Worm (Caenorhabditis elegans): Measurements from ENCODE around the gene C04C3.9.

C04C3.9 gene

DNA sequence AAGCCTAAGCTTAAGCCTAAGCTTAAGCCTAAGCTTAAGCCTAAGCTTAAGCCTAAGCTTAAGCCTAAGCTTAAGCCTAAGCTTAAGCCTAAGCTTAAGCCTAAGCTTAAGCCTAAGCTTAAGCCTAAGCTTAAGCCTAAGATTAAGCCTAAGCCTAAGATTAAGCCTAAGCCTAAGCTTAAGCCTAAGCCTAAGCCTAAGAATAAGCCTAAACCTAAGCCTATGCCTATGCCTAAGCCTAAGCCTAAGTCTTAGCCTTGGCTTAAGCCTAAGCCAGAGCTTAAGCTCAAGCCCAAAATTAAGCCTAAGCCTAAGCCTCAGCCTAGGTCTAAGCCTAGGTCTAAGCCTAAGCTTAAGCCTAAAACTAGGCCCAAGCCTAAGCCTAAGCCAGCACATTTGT is 27.1 kb upstream of the C04C3.9 start:
- TF ChIP-seq ham-2 (GFP tag; optimal IDR thresholded peaks at IDR 0.05): peak; percentile 71

DNA sequence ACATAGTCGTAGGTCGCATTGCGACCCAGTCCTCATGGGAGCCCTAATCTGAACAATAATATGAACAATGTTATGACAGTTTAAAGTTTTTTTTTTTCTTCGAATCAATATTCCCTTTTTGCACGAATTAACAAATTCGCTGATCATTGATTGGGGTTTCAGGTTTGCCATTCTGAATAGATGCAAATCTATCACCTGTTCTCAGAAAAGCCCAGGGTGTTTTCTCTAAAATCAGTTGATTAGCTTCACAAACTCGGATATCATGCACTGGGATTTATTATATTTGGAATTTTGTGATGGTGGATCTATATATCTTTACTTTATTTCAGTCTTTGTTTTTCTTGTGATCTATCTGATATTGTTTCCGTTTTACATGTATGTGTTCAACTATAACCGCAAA is 25.0 kb upstream of the C04C3.9 start, which contains the start of gene srz-23:
Gene srz-23, plus strand, starts transcription at position 263 of the 400 bp plus-strand sequence.
- TF ChIP-seq flh-1 (GFP tag; optimal IDR thresholded peaks at IDR 0.05) (no peak), elt-3 (tag; optimal IDR thresholded peaks at IDR 0.05) (no peak), pha-4 (tag; optimal IDR thresholded peaks at IDR 0.05) (no peak), M03D4.4 (tag; optimal IDR thresholded peaks at IDR 0.05) (no peak)

DNA sequence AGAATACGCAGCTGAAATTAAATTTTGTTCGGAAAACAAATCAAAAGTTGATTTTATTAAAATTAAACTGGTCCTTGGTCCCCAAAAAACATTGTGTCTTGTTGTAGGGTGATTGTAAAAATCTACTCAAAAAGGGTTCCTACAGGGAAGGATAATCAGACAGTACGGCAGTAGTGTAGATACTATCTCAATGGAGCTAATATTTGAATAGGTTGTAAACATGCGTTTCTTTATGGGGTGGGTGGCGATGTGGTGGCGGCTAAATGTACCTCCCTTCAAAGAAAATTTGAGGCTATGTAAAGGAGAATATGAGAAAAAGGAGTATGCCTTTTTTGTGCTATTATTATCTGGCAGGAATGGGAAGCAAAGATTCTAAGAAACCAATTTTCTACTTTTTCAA is 24.2 kb upstream of the C04C3.9 start:
- TF ChIP-seq bed-3 (GFP tag; optimal IDR thresholded peaks at IDR 0.05): no peak
- TF ChIP-seq mls-2 (tag; optimal IDR thresholded peaks at IDR 0.05): no peak
- TF ChIP-seq unc-62 (GFP tag; optimal IDR thresholded peaks at IDR 0.05): no peak
- TF ChIP-seq elt-3 (tag; optimal IDR thresholded peaks at IDR 0.05): no peak
- no peak for TF ChIP-seq sptf-1 (tag; optimal IDR thresholded peaks at IDR 0.05)
- TF ChIP-seq mab-5 (tag; optimal IDR thresholded peaks at IDR 0.05): no peak

DNA sequence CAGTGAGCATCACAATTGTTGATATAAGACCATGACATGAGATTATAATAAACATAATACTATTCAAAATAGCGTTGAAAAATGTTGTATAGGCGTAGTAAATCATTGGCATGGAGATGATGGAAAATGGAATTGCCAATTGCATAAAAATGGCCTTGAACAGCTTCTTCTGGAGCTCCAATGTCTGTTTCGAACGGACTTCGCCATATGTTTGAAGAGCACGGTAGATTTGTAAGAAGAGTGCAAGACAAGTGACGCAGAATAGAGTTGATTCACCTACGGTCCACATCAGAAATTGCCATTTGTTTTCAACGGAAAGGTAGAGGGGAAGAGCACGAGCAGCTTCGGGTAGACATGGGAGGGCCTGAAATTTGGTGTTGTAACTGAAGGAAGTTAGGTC is 19.0 kb upstream of the C04C3.9 start:
- TF ChIP-seq lin-13 (tag; optimal IDR thresholded peaks at IDR 0.05) (no peak), mep-1 (tag; optimal IDR thresholded peaks at IDR 0.05) (no peak), mls-2 (tag; optimal IDR thresholded peaks at IDR 0.05) (no peak), nhr-2 (tag; optimal IDR thresholded peaks at IDR 0.05) (no peak), unc-39 (tag; optimal IDR thresholded peaks at IDR 0.05) (no peak), nhr-28 (tag; optimal IDR thresholded peaks at IDR 0.05) (no peak), ham-2 (GFP tag; optimal IDR thresholded peaks at IDR 0.05) (no peak), elt-1 (tag; optimal IDR thresholded peaks at IDR 0.05; ENCODE audit: borderline replicate concordance, insufficient read depth) (no peak), hlh-1 (tag; optimal IDR thresholded peaks at IDR 0.05) (no peak)

DNA sequence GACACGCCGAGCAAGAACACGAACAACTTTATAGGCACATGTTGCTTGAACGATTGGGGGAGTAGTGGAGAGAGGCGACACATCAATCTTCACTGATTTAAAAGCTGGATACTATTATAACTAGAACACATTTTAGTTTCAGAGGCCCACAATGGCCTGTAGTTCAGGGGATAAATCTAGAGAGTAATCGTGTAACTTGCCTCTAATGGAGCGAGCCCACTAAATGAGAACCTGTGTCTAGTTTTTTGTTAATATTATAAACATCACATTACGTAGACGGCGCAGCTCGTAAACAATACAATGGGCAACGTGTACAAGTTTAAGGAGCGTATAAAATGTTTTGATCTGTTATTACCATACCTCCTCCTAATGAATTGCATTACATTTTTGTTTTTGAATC is 16.3 kb upstream of the C04C3.9 start, which contains the start of gene F58E2.5:
Gene F58E2.5, plus strand, starts transcription at position 301 of the 400 bp plus-strand sequence.
- TF ChIP-seq nhr-28 (tag; optimal IDR thresholded peaks at IDR 0.05): no peak
- TF ChIP-seq sptf-1 (tag; optimal IDR thresholded peaks at IDR 0.05): no peak
- TF ChIP-seq elt-1 (tag; optimal IDR thresholded peaks at IDR 0.05; ENCODE audit: borderline replicate concordance, insufficient read depth): no peak
- no peak for TF ChIP-seq ceh-83 (GFP tag; optimal IDR thresholded peaks at IDR 0.05)
- no peak for TF ChIP-seq ceh-39 (tag; optimal IDR thresholded peaks at IDR 0.05)
- TF ChIP-seq pha-4 (tag; optimal IDR thresholded peaks at IDR 0.05): no peak
- no peak for TF ChIP-seq mab-5 (tag; optimal IDR thresholded peaks at IDR 0.05)
- no peak for TF ChIP-seq unc-39 (tag; optimal IDR thresholded peaks at IDR 0.05)
- TF ChIP-seq flh-1 (GFP tag; optimal IDR thresholded peaks at IDR 0.05): no peak
- no peak for TF ChIP-seq M03D4.4 (tag; optimal IDR thresholded peaks at IDR 0.05)
- no peak for TF ChIP-seq elt-3 (tag; optimal IDR thresholded peaks at IDR 0.05)
- TF ChIP-seq nhr-237 (tag; optimal IDR thresholded peaks at IDR 0.05): no peak
- TF ChIP-seq nhr-2 (tag; optimal IDR thresholded peaks at IDR 0.05): no peak
- TF ChIP-seq zip-8 (tag; optimal IDR thresholded peaks at IDR 0.05): no peak
- TF ChIP-seq blmp-1 (tag; optimal IDR thresholded peaks at IDR 0.05): no peak
- no peak for TF ChIP-seq cnd-1 (tag; optimal IDR thresholded peaks at IDR 0.05)

DNA sequence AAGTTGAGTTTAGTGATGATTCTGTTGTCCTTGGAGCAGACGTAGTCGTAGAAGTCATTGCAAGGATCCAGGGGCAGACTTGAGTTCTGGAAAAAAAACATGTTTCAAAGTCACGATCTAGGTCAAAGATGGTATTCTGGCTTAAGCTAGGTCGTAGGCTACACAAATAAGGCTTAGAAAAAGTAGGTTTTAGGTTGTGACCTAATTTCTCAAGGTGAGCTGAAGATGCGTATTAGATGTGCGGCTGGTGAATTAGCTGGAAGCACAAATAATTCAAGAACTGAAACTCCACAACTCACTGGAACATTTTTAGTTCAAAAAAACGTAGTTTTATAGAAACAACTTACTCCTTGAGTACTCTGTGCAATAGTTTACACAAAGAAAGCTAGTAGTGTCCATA is 15.8 kb upstream of the C04C3.9 start, which contains the start of gene F09D12.2:
Gene F09D12.2, minus strand, starts transcription at position 101 of the 400 bp plus-strand sequence.
- TF ChIP-seq mep-1 (tag; optimal IDR thresholded peaks at IDR 0.05) (no peak), ces-1 (GFP tag; optimal IDR thresholded peaks at IDR 0.05) (no peak), zip-8 (tag; optimal IDR thresholded peaks at IDR 0.05) (no peak), lsy-2 (tag; optimal IDR thresholded peaks at IDR 0.05) (no peak), blmp-1 (tag; optimal IDR thresholded peaks at IDR 0.05) (no peak), elt-3 (tag; optimal IDR thresholded peaks at IDR 0.05) (no peak), unc-62 (GFP tag; optimal IDR thresholded peaks at IDR 0.05) (no peak), ztf-11 (tag; optimal IDR thresholded peaks at IDR 0.05) (no peak), sptf-1 (tag; optimal IDR thresholded peaks at IDR 0.05) (no peak), flh-1 (GFP tag; optimal IDR thresholded peaks at IDR 0.05) (no peak), unc-39 (tag; optimal IDR thresholded peaks at IDR 0.05) (no peak), cnd-1 (tag; optimal IDR thresholded peaks at IDR 0.05) (no peak), nhr-237 (tag; optimal IDR thresholded peaks at IDR 0.05) (no peak), nhr-28 (tag; optimal IDR thresholded peaks at IDR 0.05) (no peak), pha-4 (tag; optimal IDR thresholded peaks at IDR 0.05) (no peak), hlh-1 (tag; optimal IDR thresholded peaks at IDR 0.05) (no peak), lin-32 (GFP tag; optimal IDR thresholded peaks at IDR 0.05) (no peak)

DNA sequence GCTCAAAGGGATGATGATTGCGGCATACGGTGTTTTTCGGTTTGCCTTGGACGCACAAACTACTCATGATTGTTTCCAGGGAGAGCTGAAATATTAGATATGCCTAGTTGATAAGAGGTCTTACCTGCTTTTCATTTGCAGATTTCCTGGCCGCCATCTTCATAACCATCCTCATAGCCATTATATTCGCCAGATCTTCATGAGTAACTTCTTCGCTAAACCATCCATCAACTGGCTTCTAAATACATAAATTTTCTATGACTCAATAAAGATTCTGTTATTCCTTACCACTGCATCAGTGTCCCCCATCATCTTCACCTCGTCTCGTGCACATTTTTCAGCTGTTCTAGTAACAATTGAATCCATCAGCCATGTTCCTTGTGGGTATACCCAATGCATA is 14.2 kb upstream of the C04C3.9 start:
- TF ChIP-seq blmp-1 (tag; optimal IDR thresholded peaks at IDR 0.05) (no peak), hlh-1 (tag; optimal IDR thresholded peaks at IDR 0.05) (no peak), unc-39 (tag; optimal IDR thresholded peaks at IDR 0.05) (no peak), nhr-2 (tag; optimal IDR thresholded peaks at IDR 0.05) (no peak), lin-32 (GFP tag; optimal IDR thresholded peaks at IDR 0.05) (no peak), flh-1 (GFP tag; optimal IDR thresholded peaks at IDR 0.05) (no peak), pha-4 (tag; optimal IDR thresholded peaks at IDR 0.05) (no peak), bed-3 (GFP tag; optimal IDR thresholded peaks at IDR 0.05) (no peak)
